Worm (Caenorhabditis elegans): ENCODE results near the gene lgc-4.

DNA sequence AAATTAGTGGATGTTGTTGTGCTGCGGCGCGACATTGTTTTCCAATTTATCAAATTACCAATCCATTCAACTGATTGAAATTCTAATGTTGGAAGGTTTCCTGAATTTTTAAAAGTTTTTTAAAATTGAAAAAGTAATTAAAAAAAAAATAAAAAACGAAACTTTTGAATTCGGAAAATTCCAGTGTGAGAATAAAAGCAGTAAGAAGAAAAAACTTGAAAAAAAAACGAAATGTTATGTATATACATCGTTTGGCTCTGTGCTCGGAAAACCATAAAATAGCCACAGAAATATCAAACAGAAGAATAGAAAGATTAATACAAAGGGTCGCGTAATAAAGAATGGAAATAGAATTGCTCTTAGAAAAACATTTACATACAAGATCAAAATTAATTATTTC, 10.0 kb downstream of the lgc-4 start, which contains the start of gene vav-1:
- no peak for TF ChIP-seq sox-4 (tag; optimal IDR thresholded peaks at IDR 0.05)
- no peak for TF ChIP-seq hlh-6 (tag; optimal IDR thresholded peaks at IDR 0.05)
- TF ChIP-seq sdc-2 (tag; optimal IDR thresholded peaks at IDR 0.05) = no peak
